Fruit fly (Drosophila melanogaster): Measurements from ENCODE around the gene CG13946.

The CG13946 gene

dm6 chr2L:819315-820032, 43.1 kb downstream of the CG13946 start, which contains the start of the genes PGAP2 and Clp (continued):
- TF ChIP-seq CG14860 (GFP tag; IDR thresholded peaks at IDR 0.05; ENCODE audit: partially characterized antibody) (peak; percentile 65; the same call in 2 of the 3 replicates), Ets97D (GFP tag; optimal IDR thresholded peaks at IDR 0.05) (peak; percentile 55), Ada2b (GFP tag; IDR thresholded peaks at IDR 0.05) (peak; percentile 61; the same call in 1 of the 2 replicates), pnt (GFP tag; optimal IDR thresholded peaks at IDR 0.05) (peak; percentile 16), crc (GFP tag; optimal IDR thresholded peaks at IDR 0.05) (no peak), CG32767 (GFP tag; IDR thresholded peaks at IDR 0.05) (peak; percentile 71; the same call in 1 of the 2 replicates), CG34224 (GFP tag; IDR thresholded peaks at IDR 0.05; ENCODE audit: partially characterized antibody) (no peak; the same call in 2 of the 3 replicates), CG7357 (GFP tag; IDR thresholded peaks at IDR 0.05) (peak; percentile 59; the same call in 1 of the 3 replicates), Lpt (GFP tag; optimal IDR thresholded peaks at IDR 0.05) (no peak), Bgb (GFP tag; IDR thresholded peaks at IDR 0.05; ENCODE audit: partially characterized antibody) (no peak), hbn (GFP tag; IDR thresholded peaks at IDR 0.05; ENCODE audit: partially characterized antibody) (0 out of 2 replicates have a peak, but pooled peaks have one; percentile 31), seq (GFP tag; IDR thresholded peaks at IDR 0.05) (peak; percentile 38; the same call in 1 of the 2 replicates), CG11504 (tag; optimal IDR thresholded peaks at IDR 0.05) (peak; percentile 80), ap (GFP tag; IDR thresholded peaks at IDR 0.05) (peak; percentile 62; the same call in 1 of the 2 replicates), sna (GFP tag; IDR thresholded peaks at IDR 0.05; ENCODE audit: partially characterized antibody) (no peak), oc (tag; optimal IDR thresholded peaks at IDR 0.05) (peak; percentile 38), CG10565 (GFP tag; optimal IDR thresholded peaks at IDR 0.05) (no peak), CG1602 (GFP tag; optimal IDR thresholded peaks at IDR 0.05) (peak; percentile 79), B-H2 (GFP tag; optimal IDR thresholded peaks at IDR 0.05) (peak; percentile 23), CG4854 (GFP tag; optimal IDR thresholded peaks at IDR 0.05) (peak; percentile 20), Eip74EF (GFP tag; optimal IDR thresholded peaks at IDR 0.05) (no peak), knrl (GFP tag; IDR thresholded peaks at IDR 0.05; ENCODE audit: partially characterized antibody) (peak; percentile 52; the same call in 2 of the 3 replicates), ci (GFP tag; IDR thresholded peaks at IDR 0.05) (peak; percentile 69; the same call in 2 of the 3 replicates), CG4328 (GFP tag; optimal IDR thresholded peaks at IDR 0.05) (peak; percentile 48), CG7271 (tag; optimal IDR thresholded peaks at IDR 0.05) (peak; percentile 5), cas (GFP tag; IDR thresholded peaks at IDR 0.05) (0 out of 2 replicates have a peak, but pooled peaks have one; percentile 13), inv (GFP tag; IDR thresholded peaks at IDR 0.05; ENCODE audit: partially characterized antibody) (no peak), Taf1 (GFP tag; IDR thresholded peaks at IDR 0.05) (peak; percentile 24; the same call in 1 of the 2 replicates), Hr39 (optimal IDR thresholded peaks at IDR 0.05) (no peak), CG8765 (GFP tag; IDR thresholded peaks at IDR 0.05) (peak; percentile 52; the same call in 1 of the 2 replicates), CG9609 (GFP tag; optimal IDR thresholded peaks at IDR 0.05) (peak; percentile 35), CG7987 (GFP tag; optimal IDR thresholded peaks at IDR 0.05) (peak; percentile 23), Atf6 (GFP tag; IDR thresholded peaks at IDR 0.05) (peak; percentile 72), salm (tag; optimal IDR thresholded peaks at IDR 0.05) (no peak), Spps (tag; optimal IDR thresholded peaks at IDR 0.05) (peak; percentile 57), CG10959 (GFP tag; IDR thresholded peaks at IDR 0.05) (peak; percentile 40; the same call in 1 of the 2 replicates), Oli (tag; optimal IDR thresholded peaks at IDR 0.05) (peak; percentile 68), chinmo (GFP tag; IDR thresholded peaks at IDR 0.05; ENCODE audit: partially characterized antibody) (no peak), CG12219 (GFP tag; optimal IDR thresholded peaks at IDR 0.05) (no peak), eve (GFP tag; optimal IDR thresholded peaks at IDR 0.05) (no peak), CG11696 (GFP tag; IDR thresholded peaks at IDR 0.05) (no peak), nau (GFP tag; optimal IDR thresholded peaks at IDR 0.05) (no peak), CG31224 (GFP tag; IDR thresholded peaks at IDR 0.05) (peak; percentile 67), ac (GFP tag; optimal IDR thresholded peaks at IDR 0.05) (no peak), CG14441 (GFP tag; IDR thresholded peaks at IDR 0.05) (peak; percentile 76), HLH3B (GFP tag; IDR thresholded peaks at IDR 0.05) (peak; percentile 58), chif (GFP tag; optimal IDR thresholded peaks at IDR 0.05) (peak; percentile 43 to 56), run (tag; optimal IDR thresholded peaks at IDR 0.05) (no peak)

Data from whole organism, embryonic.